Worm (Caenorhabditis elegans) whole organism, late embryonic: Measurements from ENCODE around the gene col-36.

Experiments
- C08G9.2 ChIP-seq: sonication (generic microtip); optimal IDR thresholded peaks from 2 replicates; lab custom pipeline; 2016; ENCODE audit warnings: mild to moderate bottlenecking, missing genetic modification characterization, moderate library complexity, missing compliant biosample characterization
- Y22D7AL.16 ChIP-seq: sonication (generic microtip); optimal IDR thresholded peaks from 2 replicates; lab custom pipeline; 2016; ENCODE audit warnings: missing genetic modification characterization, missing compliant biosample characterization
- ama-1 ChIP-seq: fragments of 150-350 bp; optimal IDR thresholded peaks from 2 replicates; lab custom pipeline; 2014
- ceh-14 ChIP-seq: sonication (generic microtip); optimal IDR thresholded peaks from 2 replicates; lab custom pipeline; 2016; ENCODE audit warnings: missing genotype, missing genetic modification characterization, missing compliant biosample characterization
- ceh-18 ChIP-seq: sonication (generic microtip); optimal IDR thresholded peaks from 2 replicates; lab custom pipeline; 2016; ENCODE audit warnings: missing genetic modification characterization, missing compliant biosample characterization
- ceh-19 ChIP-seq: fragments of 200-800 bp; sonication (Bioruptor generic); optimal IDR thresholded peaks from 2 replicates; lab custom pipeline; 2018; ENCODE audit warnings: mild to moderate bottlenecking, missing genetic modification characterization, missing compliant biosample characterization
- ceh-2 ChIP-seq: sonication (generic microtip); optimal IDR thresholded peaks from 2 replicates; lab custom pipeline; 2016; ENCODE audit warnings: missing genotype, missing genetic modification characterization, missing compliant biosample characterization
- ceh-30 ChIP-seq: fragments of 150-350 bp; optimal IDR thresholded peaks from 2 replicates; lab custom pipeline; 2014; ENCODE audit warnings: missing biosample characterization, missing genetic modification characterization
- ceh-31 ChIP-seq: sonication (generic microtip); optimal IDR thresholded peaks from 2 replicates; lab custom pipeline; 2016; ENCODE audit warnings: missing genetic modification characterization, missing compliant biosample characterization
- ceh-34 ChIP-seq: sonication (generic microtip); optimal IDR thresholded peaks from 2 replicates; lab custom pipeline; 2016; ENCODE audit warnings: mild to moderate bottlenecking, missing genetic modification characterization, missing compliant biosample characterization
- dmd-4 ChIP-seq: sonication (generic microtip); optimal IDR thresholded peaks from 2 replicates; lab custom pipeline; 2016; ENCODE audit warnings: borderline replicate concordance, missing genetic modification characterization, missing compliant biosample characterization
- elt-4 ChIP-seq: sonication (generic microtip); optimal IDR thresholded peaks from 2 replicates; lab custom pipeline; 2016; ENCODE audit warnings: missing genetic modification characterization, missing compliant biosample characterization
- ets-4 ChIP-seq: sonication (generic microtip); optimal IDR thresholded peaks from 2 replicates; lab custom pipeline; 2016; ENCODE audit warnings: missing genetic modification characterization, missing compliant biosample characterization
- eyg-1 ChIP-seq: sonication (generic microtip); optimal IDR thresholded peaks from 2 replicates; lab custom pipeline; 2016; ENCODE audit warnings: missing genotype, missing genetic modification characterization, missing compliant biosample characterization
- fkh-10 ChIP-seq: fragments of 150-350 bp; optimal IDR thresholded peaks from 2 replicates; lab custom pipeline; 2014; ENCODE audit warnings: missing biosample characterization, missing genetic modification reagents, missing genetic modification characterization
- fkh-6 ChIP-seq: sonication (generic microtip); optimal IDR thresholded peaks from 2 replicates; lab custom pipeline; 2016; ENCODE audit warnings: missing genetic modification characterization, missing compliant biosample characterization
- gmeb-2 ChIP-seq: sonication (generic microtip); optimal IDR thresholded peaks from 2 replicates; lab custom pipeline; 2016; ENCODE audit warnings: missing genetic modification characterization, inconsistent platforms, missing compliant biosample characterization
- hlh-15 ChIP-seq: sonication (generic microtip); optimal IDR thresholded peaks from 2 replicates; lab custom pipeline; 2016; ENCODE audit warnings: missing genetic modification characterization, missing compliant biosample characterization
- hlh-30 ChIP-seq: sonication (generic microtip); optimal IDR thresholded peaks from 2 replicates; lab custom pipeline; 2017; ENCODE audit warnings: antibody characterized with exemption, missing genetic modification characterization, missing compliant biosample characterization; ENCODE audit not compliant: insufficient read depth
- hlh-8 ChIP-seq: sonication (generic microtip); optimal IDR thresholded peaks from 2 replicates; lab custom pipeline; 2016; ENCODE audit warnings: missing genotype, missing genetic modification characterization, missing compliant biosample characterization
- lin-11 ChIP-seq: fragments of 200-800 bp; sonication (Bioruptor generic); optimal IDR thresholded peaks from 2 replicates; lab custom pipeline; 2018; ENCODE audit warnings: mild to moderate bottlenecking, missing genetic modification characterization, missing compliant biosample characterization
- madf-2 ChIP-seq: sonication (generic microtip); optimal IDR thresholded peaks from 2 replicates; lab custom pipeline; 2017; ENCODE audit warnings: missing genetic modification characterization, missing compliant biosample characterization
- nhr-232 ChIP-seq: sonication (generic microtip); optimal IDR thresholded peaks from 2 replicates; lab custom pipeline; 2016; ENCODE audit warnings: missing genetic modification characterization, missing compliant biosample characterization
- odd-2 ChIP-seq: sonication (generic microtip); optimal IDR thresholded peaks from 2 replicates; lab custom pipeline; 2017; ENCODE audit warnings: antibody characterized with exemption, mild to moderate bottlenecking, missing genetic modification characterization, missing compliant biosample characterization
- pha-2 ChIP-seq: sonication (generic microtip); optimal IDR thresholded peaks from 2 replicates; lab custom pipeline; 2017; ENCODE audit warnings: mild to moderate bottlenecking, missing genetic modification characterization, missing compliant biosample characterization
- pha-4 ChIP-seq: fragments of 150-350 bp; optimal IDR thresholded peaks from 2 replicates; lab custom pipeline; 2018; ENCODE audit warnings: missing biosample characterization, missing genetic modification reagents, missing genetic modification characterization
- rnt-1 ChIP-seq: sonication (generic microtip); optimal IDR thresholded peaks from 2 replicates; lab custom pipeline; 2016; ENCODE audit warnings: missing genetic modification characterization, missing compliant biosample characterization
- sdc-2 ChIP-seq: sonication (generic microtip); optimal IDR thresholded peaks from 2 replicates; lab custom pipeline; 2016; ENCODE audit warnings: missing genotype, missing genetic modification characterization, missing compliant biosample characterization
- sox-2 ChIP-seq: fragments of 200-800 bp; sonication (Bioruptor generic); IDR thresholded peaks from 2 replicates; pipeline ENCODE4 v1.3.6; 2022; ENCODE audit warnings: missing genetic modification reagents, missing genetic modification characterization, missing compliant biosample characterization
- ttx-3 ChIP-seq: sonication (generic microtip); optimal IDR thresholded peaks from 2 replicates; lab custom pipeline; 2016; ENCODE audit warnings: missing genetic modification reagents, missing genetic modification characterization, missing compliant biosample characterization
- unc-42 ChIP-seq: sonication (generic microtip); optimal IDR thresholded peaks from 2 replicates; lab custom pipeline; 2016; ENCODE audit warnings: missing genotype, missing genetic modification characterization, missing compliant biosample characterization
- ztf-16 ChIP-seq: sonication (generic microtip); optimal IDR thresholded peaks from 2 replicates; lab custom pipeline; 2017; ENCODE audit warnings: missing genetic modification characterization, missing compliant biosample characterization

col-36 gene

ce11 chrII:7121762-7122292 is 46.8 kb downstream of the col-36 start, which contains the start of gene F10E7.2:
TSS of gene F10E7.2 (plus strand) at chrII:7122242.
- TF ChIP-seq fkh-10 (no peak), pha-2 (tag; lab: Kevin White, UChicago) (no peak), ceh-2 (tag; lab: Kevin White, UChicago) (no peak), madf-2 (tag; lab: Kevin White, UChicago) (no peak), eyg-1 (tag; lab: Kevin White, UChicago) (no peak), sdc-2 (tag; lab: Kevin White, UChicago) (no peak), sox-2 (no peak), ceh-14 (no peak), hlh-15 (tag; lab: Kevin White, UChicago) (no peak), Y22D7AL.16 (no peak), ceh-19 (GFP tag; lab: Kevin White, UChicago) (no peak), lin-11 (tag; lab: Kevin White, UChicago) (no peak), ceh-18 (no peak), fkh-6 (tag; lab: Kevin White, UChicago) (no peak), ttx-3 (tag; lab: Kevin White, UChicago) (no peak), ceh-31 (tag; lab: Kevin White, UChicago) (no peak), ets-4 (tag; lab: Kevin White, UChicago) (no peak), ceh-30 (tag; lab: Kevin White, UChicago) (no peak), hlh-8 (no peak)

- TF ChIP-seq ztf-16 (tag; lab: Kevin White, UChicago) (no peak), ceh-34 (tag; lab: Kevin White, UChicago) (no peak), C08G9.2 (no peak), odd-2 (tag; lab: Kevin White, UChicago) (no peak), eyg-1 (tag; lab: Kevin White, UChicago) (no peak), pha-2 (tag; lab: Kevin White, UChicago) (no peak), elt-4 (tag; lab: Kevin White, UChicago) (no peak), gmeb-2 (no peak), rnt-1 (tag; lab: Kevin White, UChicago) (no peak), dmd-4 (tag; lab: Kevin White, UChicago) (no peak), fkh-10 (no peak), pha-4 (tag; lab: Kevin White, UChicago) (no peak), ceh-18 (no peak), unc-42 (no peak), madf-2 (tag; lab: Kevin White, UChicago) (no peak), nhr-232 (tag; lab: Kevin White, UChicago) (no peak), hlh-30 (tag; lab: Kevin White, UChicago) (no peak), ama-1 (lab: Kevin White, UChicago) (no peak)
These were observed 49.1 kb downstream of the col-36 start for ce11 chrII:7119525-7119924.
